Worm (Caenorhabditis elegans) whole organism, midembryonic: ENCODE results near the gene arx-4.

Experiments used
- T22C8.4 ChIP-seq: fragments of 200-800 bp; sonication (Bioruptor generic); IDR thresholded peaks from 2 replicates; pipeline ENCODE4 v1.3.6; 2022; ENCODE audit warnings: missing genetic modification characterization, missing compliant biosample characterization
- cog-1 ChIP-seq: sonication (generic microtip); optimal IDR thresholded peaks from 2 replicates; lab custom pipeline; 2016; ENCODE audit warnings: missing genetic modification characterization, missing compliant biosample characterization
- flt-1 ChIP-seq: fragments of 200-800 bp; sonication (Bioruptor generic); IDR thresholded peaks from 2 replicates; pipeline ENCODE4 v1.3.6; 2022; ENCODE audit warnings: missing genetic modification characterization, missing compliant biosample characterization
- klf-2 ChIP-seq: fragments of 200-800 bp; sonication (Bioruptor generic); conservative IDR thresholded peaks from 2 replicates; pipeline ENCODE4 v1.3.6; 2022; ENCODE audit warnings: missing genetic modification reagents, missing genetic modification characterization, missing compliant biosample characterization
- med-1 ChIP-seq: sonication (generic microtip); optimal IDR thresholded peaks from 2 replicates; lab custom pipeline; 2017; ENCODE audit warnings: missing genetic modification characterization, mild to moderate bottlenecking, missing compliant biosample characterization, antibody characterized with exemption, missing genetic modification reagents; ENCODE audit not compliant: insufficient read depth
- ref-1 ChIP-seq: fragments of 200-800 bp; sonication (Bioruptor generic); conservative IDR thresholded peaks from 2 replicates; pipeline ENCODE4 v1.3.6; 2022; ENCODE audit warnings: missing genetic modification reagents, missing genetic modification characterization, missing compliant biosample characterization
- tab-1 ChIP-seq: fragments of 200-800 bp; sonication (Bioruptor generic); IDR thresholded peaks from 2 replicates; pipeline ENCODE4 v1.3.6; 2022; ENCODE audit warnings: missing genetic modification characterization, missing compliant biosample characterization
- ztf-23 ChIP-seq: fragments of 200-800 bp; sonication (Bioruptor generic); IDR thresholded peaks from 2 replicates; pipeline ENCODE4 v1.3.6; 2022; ENCODE audit warnings: missing genetic modification reagents, missing genetic modification characterization, missing compliant biosample characterization
- ztf-29 ChIP-seq: fragments of 200-800 bp; sonication (Bioruptor generic); IDR thresholded peaks from 2 replicates; pipeline ENCODE4 v1.3.6; 2022; ENCODE audit warnings: missing genetic modification reagents, missing genetic modification characterization, missing compliant biosample characterization

Gene arx-4

DNA sequence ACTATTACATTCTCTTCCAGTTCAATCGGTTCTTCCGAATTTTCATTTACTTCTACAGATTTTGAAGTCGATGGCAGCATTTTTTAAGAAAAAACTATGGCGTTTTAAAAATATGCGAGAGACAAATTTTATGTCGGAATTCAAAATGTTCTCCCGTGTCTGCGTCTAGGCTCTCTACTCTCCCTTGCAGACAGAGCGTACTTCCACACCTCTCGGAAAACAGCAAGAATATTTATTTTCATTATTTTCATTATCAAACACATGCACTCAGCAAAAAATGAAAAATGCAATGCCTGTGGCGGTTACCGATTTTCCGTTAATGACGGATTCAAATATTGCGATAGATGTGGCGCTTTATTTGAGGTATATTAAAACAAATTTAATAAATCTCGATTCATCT, 33.4 kb downstream of the arx-4 start, which contains the start of the genes ztf-18 and F23H11.2:
Gene ztf-18, minus strand, starts transcription at position 188 of the 400 bp plus-strand sequence.
Gene F23H11.2, plus strand, starts transcription at position 223 of the 400 bp plus-strand sequence.
- TF ChIP-seq klf-2 (GFP tag; lab: Robert Waterston, UW) (no peak), cog-1 (tag; lab: Kevin White, UChicago) (no peak), ref-1 (no peak), tab-1 (GFP tag; lab: Robert Waterston, UW) (no peak), T22C8.4 (GFP tag; lab: Robert Waterston, UW) (no peak)

DNA sequence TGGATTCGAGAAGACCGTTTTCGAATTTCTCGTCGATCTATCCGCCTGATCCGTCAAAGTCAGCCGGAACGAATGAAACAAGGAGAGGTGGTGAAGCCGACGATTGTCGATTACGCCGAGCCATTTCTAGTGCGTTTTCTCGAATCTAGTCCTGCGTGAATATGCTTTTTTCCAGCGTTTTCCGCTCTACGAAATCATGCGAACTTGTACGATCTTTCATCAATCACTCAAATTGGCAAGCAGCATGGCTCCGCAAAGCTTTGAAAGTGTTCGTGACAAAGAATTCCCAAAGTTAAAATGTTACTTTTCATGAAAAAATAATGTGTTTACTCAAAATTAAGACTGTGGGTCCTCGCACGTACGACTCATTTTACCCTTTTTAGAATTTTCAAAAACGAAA, 34.8 kb downstream of the arx-4 start:
- TF ChIP-seq klf-2 (GFP tag; lab: Robert Waterston, UW): no peak
- TF ChIP-seq med-1 (GFP tag; lab: Kevin White, UChicago): no peak
- no peak for TF ChIP-seq flt-1 (GFP tag; lab: Robert Waterston, UW)
- no peak for TF ChIP-seq cog-1 (tag; lab: Kevin White, UChicago)
- TF ChIP-seq ztf-29: no peak
- TF ChIP-seq tab-1 (GFP tag; lab: Robert Waterston, UW): no peak
- TF ChIP-seq ztf-23 (GFP tag; lab: Robert Waterston, UW): no peak
- TF ChIP-seq ref-1: no peak
- no peak for TF ChIP-seq T22C8.4 (GFP tag; lab: Robert Waterston, UW)

ce11 chrIII:900134-900533, 38.0 kb downstream of the arx-4 start:
- TF ChIP-seq klf-2 (GFP tag; lab: Robert Waterston, UW) (no peak), tab-1 (GFP tag; lab: Robert Waterston, UW) (no peak), ztf-29 (no peak), ztf-23 (GFP tag; lab: Robert Waterston, UW) (no peak), med-1 (GFP tag; lab: Kevin White, UChicago) (no peak), cog-1 (tag; lab: Kevin White, UChicago) (no peak), flt-1 (GFP tag; lab: Robert Waterston, UW) (no peak), T22C8.4 (GFP tag; lab: Robert Waterston, UW) (no peak), ref-1 (no peak)

DNA sequence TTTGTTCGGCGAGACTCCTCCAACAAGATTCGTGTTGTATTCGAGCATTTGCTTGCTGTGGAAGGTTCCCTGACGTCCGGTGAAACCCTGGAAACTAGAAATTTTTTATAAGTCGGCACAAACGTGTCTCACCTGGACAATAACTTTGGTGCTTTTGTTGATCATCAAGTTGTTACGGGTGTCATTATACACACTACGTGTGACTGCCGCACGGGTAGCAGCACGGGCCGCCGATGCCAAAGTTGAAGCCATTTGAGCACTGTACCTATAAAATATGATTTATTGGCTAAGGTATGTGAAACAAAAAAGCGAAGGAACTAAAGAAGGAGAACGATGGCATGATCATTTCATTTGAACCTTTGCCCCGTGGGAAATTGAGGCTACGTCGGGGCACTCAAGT, 39.0 kb downstream of the arx-4 start, which contains the start of gene sucl-2:
Gene sucl-2, minus strand, starts transcription at position 265 of the 400 bp plus-strand sequence.
- no peak for TF ChIP-seq cog-1 (tag; lab: Kevin White, UChicago)
- TF ChIP-seq ztf-29: no peak
- no peak for TF ChIP-seq med-1 (GFP tag; lab: Kevin White, UChicago)
- TF ChIP-seq T22C8.4 (GFP tag; lab: Robert Waterston, UW): no peak
- no peak for TF ChIP-seq flt-1 (GFP tag; lab: Robert Waterston, UW)
- no peak for TF ChIP-seq ref-1
- TF ChIP-seq tab-1 (GFP tag; lab: Robert Waterston, UW): no peak
- TF ChIP-seq ztf-23 (GFP tag; lab: Robert Waterston, UW): no peak
- TF ChIP-seq klf-2 (GFP tag; lab: Robert Waterston, UW): no peak

DNA sequence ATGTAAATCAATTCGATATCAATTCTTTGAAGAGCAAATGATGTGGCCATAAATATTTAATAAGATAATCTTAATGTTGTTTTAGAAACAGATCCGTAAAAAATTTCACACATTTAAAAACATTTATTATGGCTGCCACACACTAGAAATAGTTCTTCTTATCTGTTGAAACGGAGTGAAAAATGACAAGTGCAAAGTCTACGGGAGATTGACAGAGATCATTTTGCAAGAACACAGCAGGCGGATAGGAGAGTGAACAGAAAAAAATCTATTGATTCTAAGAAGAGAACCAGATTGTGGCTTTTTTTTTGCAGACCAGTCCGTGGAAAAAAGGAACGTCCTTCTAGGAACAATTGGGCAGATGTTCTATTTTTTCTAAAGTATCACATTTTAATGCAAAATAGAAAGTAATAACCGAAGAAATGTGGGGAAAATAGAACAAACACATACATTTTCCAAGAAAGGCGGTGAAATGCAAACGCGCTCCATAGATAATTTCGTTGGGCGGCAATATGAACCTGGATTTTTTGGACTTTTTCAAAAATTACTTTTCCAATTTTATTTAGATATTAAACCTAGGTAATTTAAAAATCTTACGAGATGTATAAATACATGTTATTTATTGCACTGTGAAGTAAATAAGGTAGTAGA, 39.6 kb downstream of the arx-4 start:
- TF ChIP-seq ref-1 (no peak), cog-1 (tag; lab: Kevin White, UChicago) (no peak), klf-2 (GFP tag; lab: Robert Waterston, UW) (no peak), ztf-29 (no peak), ztf-23 (GFP tag; lab: Robert Waterston, UW) (no peak), flt-1 (GFP tag; lab: Robert Waterston, UW) (no peak), T22C8.4 (GFP tag; lab: Robert Waterston, UW) (no peak), med-1 (GFP tag; lab: Kevin White, UChicago) (no peak), tab-1 (GFP tag; lab: Robert Waterston, UW) (no peak)

DNA sequence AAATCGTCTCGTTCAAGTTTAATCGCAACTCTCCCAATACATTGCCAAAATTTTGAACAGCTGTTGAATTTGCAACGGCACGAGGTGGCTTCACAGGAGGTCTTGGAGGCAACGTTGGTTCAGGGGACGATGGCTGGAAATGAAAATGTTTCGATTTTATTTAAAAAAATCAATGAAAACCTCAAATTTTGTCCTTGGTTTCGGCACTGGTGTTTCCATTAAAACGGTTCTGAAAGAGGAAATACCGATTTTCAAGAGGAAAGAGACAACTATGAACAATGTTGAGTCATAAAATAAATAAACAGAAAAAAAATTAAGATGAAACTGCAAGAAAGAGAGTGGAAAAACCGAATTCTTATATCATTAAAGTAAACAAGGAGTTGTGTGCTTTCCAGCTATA, 45.2 kb downstream of the arx-4 start, which contains the start of gene F23H11.4:
Gene F23H11.4, minus strand, starts transcription at position 229 of the 400 bp plus-strand sequence.
- TF ChIP-seq T22C8.4 (GFP tag; lab: Robert Waterston, UW) (no peak), ref-1 (no peak), cog-1 (tag; lab: Kevin White, UChicago) (no peak), ztf-23 (GFP tag; lab: Robert Waterston, UW) (no peak), tab-1 (GFP tag; lab: Robert Waterston, UW) (no peak), ztf-29 (no peak), med-1 (GFP tag; lab: Kevin White, UChicago) (no peak), flt-1 (GFP tag; lab: Robert Waterston, UW) (no peak), klf-2 (GFP tag; lab: Robert Waterston, UW) (no peak)

- TF ChIP-seq T22C8.4 (GFP tag; lab: Robert Waterston, UW) (no peak), med-1 (GFP tag; lab: Kevin White, UChicago) (no peak), ref-1 (no peak), flt-1 (GFP tag; lab: Robert Waterston, UW) (no peak), cog-1 (tag; lab: Kevin White, UChicago) (no peak), tab-1 (GFP tag; lab: Robert Waterston, UW) (no peak), ztf-29 (no peak), ztf-23 (GFP tag; lab: Robert Waterston, UW) (no peak), klf-2 (GFP tag; lab: Robert Waterston, UW) (no peak)
These were observed 45.9 kb downstream of the arx-4 start for ce11 chrIII:907990-908389.

DNA sequence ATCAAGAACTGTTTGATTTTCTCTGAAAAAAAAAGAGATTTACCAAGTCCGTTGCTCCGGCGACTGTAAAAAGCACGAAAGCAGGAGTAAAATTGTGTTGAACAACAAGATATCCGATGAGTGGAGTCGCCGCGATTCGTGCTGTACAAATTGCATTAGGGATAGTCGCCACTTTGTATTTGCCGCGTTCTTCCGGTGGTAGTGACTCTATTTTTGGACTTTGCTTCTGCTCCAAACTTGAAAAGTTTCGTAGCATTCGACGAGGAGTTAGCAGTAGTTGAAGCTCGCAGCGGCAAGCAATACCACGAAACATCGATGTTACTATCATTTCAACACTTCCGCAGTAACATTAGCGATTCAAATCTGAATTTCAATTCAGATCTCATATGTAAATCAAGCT, 47.4 kb downstream of the arx-4 start, which contains the start of gene crls-1:
Gene crls-1, minus strand, starts transcription at position 363 of the 400 bp plus-strand sequence.
- TF ChIP-seq ref-1 (no peak), med-1 (GFP tag; lab: Kevin White, UChicago) (no peak), flt-1 (GFP tag; lab: Robert Waterston, UW) (no peak)

DNA sequence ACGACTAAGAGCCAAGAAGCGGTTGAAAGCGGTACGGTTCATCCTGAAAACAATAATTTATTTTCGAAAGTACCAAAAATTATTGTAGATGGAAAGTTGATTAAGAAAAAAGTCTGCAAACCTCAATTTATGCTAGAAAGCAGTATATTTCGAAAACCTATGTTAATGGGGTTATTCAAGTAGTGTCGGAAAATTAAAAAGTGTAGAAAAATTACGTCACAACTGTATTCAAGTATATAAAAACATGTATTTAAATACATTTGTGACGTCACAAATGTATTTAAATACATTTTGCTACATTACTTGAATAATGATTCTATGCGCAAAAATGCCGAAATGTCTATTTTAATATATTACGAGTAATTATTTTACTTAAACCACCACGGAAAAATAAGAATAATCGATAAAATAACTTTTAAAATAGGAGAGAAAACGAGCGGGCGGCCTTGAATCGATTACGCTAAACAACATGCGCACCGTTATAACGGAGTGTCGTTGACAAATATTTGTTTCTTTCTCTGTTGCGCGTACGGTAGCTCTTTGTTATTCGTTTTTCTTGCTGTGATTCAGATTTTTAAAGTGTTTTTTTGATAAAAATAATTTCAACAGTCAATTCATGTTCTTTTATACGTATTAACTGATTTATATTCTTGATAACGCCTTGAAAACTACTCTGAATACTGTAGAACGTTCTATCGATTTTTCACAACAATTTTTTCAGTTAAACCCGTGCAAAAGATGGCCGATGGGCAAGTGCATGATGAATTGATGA, 48.6 kb downstream of the arx-4 start, which contains the start of the genes F23H11.5 and bra-2:
Gene F23H11.5, minus strand, starts transcription at position 51 of the 772 bp plus-strand sequence.
Gene bra-2, plus strand, starts transcription at position 722 of the 772 bp plus-strand sequence.
- TF ChIP-seq klf-2 (GFP tag; lab: Robert Waterston, UW): no peak
- no peak for TF ChIP-seq ref-1
- no peak for TF ChIP-seq T22C8.4 (GFP tag; lab: Robert Waterston, UW)
- TF ChIP-seq ztf-23 (GFP tag; lab: Robert Waterston, UW): no peak
- no peak for TF ChIP-seq tab-1 (GFP tag; lab: Robert Waterston, UW)
- TF ChIP-seq ztf-29: no peak
- no peak for TF ChIP-seq cog-1 (tag; lab: Kevin White, UChicago)
- no peak for TF ChIP-seq flt-1 (GFP tag; lab: Robert Waterston, UW)
- TF ChIP-seq med-1 (GFP tag; lab: Kevin White, UChicago): no peak
